Worm (Caenorhabditis elegans): ENCODE data around the gene abf-3.
"Not testable (repeated sequence)": the region's sequence is repeated elsewhere in the genome, so short reads cannot be mapped to it uniquely, and the experiment has no call there.

DNA sequence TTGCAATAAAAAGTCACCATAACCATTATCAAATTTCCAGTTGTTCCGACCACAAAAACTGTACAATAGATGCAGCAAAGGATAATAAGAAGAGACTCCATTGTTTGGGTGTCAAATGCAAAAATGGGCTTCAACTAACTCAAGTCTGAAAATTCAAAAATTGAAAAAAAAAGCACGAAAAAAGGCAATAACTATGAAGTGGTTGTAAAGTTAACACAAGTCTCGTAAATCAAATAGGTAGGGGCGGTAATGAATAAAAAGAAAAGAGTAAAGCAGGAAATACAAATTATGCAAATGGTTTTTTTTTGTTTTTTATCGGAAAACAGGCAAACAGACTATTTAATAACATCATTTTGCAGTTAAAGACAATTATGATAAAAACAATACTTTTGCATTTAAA lies 10.2 kb downstream of the abf-3 start, which contains the start of gene srsx-38:
- not testable (repeated sequence) for TF ChIP-seq snpc-4 (tag; optimal IDR thresholded peaks at IDR 0.05); nhr-10 (tag; optimal IDR thresholded peaks at IDR 0.05); aly-2 (tag; optimal IDR thresholded peaks at IDR 0.05); hlh-11 (tag; optimal IDR thresholded peaks at IDR 0.05); F37D6.2 (tag; optimal IDR thresholded peaks at IDR 0.05); egl-27 (tag; optimal IDR thresholded peaks at IDR 0.05); saeg-2 (GFP tag; IDR thresholded peaks at IDR 0.05); dpl-1 (GFP tag; optimal IDR thresholded peaks at IDR 0.05); nhr-42 (GFP tag; IDR thresholded peaks at IDR 0.05); lsy-2 (tag; optimal IDR thresholded peaks at IDR 0.05)

Data from whole organism, L4 larva.